Worm (Caenorhabditis elegans): Measurements from ENCODE around the gene nex-3.

nex-3 gene

DNA sequence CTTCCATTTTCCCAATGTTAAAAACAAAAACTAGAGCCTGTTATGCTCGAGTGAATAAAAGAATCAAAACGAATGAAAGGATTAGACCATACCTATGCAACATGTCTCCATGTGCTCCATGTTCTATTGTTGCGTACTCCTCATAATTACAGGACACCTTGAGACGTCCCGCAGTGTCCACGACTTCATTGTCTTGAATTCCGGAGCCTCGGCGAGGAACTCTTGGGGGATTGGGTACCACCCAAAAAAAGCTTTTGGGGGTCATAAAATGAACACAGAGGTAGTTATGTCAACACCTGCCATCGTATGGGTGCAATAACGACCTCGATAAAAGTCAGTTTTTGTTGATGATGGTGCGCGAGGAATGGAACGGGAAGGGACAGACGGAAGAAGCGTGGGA lies 13.0 kb downstream of the nex-3 start:
- no peak for TF ChIP-seq nhr-28 (tag; optimal IDR thresholded peaks at IDR 0.05)
- TF ChIP-seq tbx-2 (tag; optimal IDR thresholded peaks at IDR 0.05), result no peak
- TF ChIP-seq ceh-28 (tag; optimal IDR thresholded peaks at IDR 0.05), result no peak
- TF ChIP-seq R02D3.7 (tag; optimal IDR thresholded peaks at IDR 0.05), result no peak
- TF ChIP-seq eor-1 (tag; optimal IDR thresholded peaks at IDR 0.05), result no peak
- TF ChIP-seq aly-2 (tag; optimal IDR thresholded peaks at IDR 0.05), result no peak
- no peak for TF ChIP-seq egl-5 (tag; optimal IDR thresholded peaks at IDR 0.05)
- TF ChIP-seq nhr-67 (tag; optimal IDR thresholded peaks at IDR 0.05), result no peak
- no peak for TF ChIP-seq mdl-1 (tag; optimal IDR thresholded peaks at IDR 0.05)
- TF ChIP-seq snpc-4 (tag; optimal IDR thresholded peaks at IDR 0.05), result no peak
- no peak for TF ChIP-seq nhr-77 (tag; optimal IDR thresholded peaks at IDR 0.05)

DNA sequence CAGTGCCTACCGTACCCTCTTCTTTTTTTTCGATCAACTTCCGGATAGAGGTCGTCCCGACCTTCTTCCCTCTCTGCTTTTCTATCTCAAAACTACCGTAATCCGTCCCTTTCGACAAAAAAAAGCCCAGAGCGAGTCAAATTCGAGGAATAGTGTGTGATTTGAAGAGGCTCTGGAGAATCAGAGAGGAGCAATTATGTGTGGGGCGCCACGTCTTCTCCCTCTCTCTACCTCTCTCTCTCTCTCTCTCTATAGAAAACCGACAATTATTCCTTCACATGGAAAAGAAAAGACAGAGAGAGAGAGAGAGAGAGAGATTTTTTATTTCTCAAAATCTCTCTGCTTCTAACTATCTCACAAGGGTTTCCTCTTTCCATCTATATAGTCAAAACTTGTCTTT lies 14.7 kb downstream of the nex-3 start:
- TF ChIP-seq nhr-43 (tag; optimal IDR thresholded peaks at IDR 0.05; ENCODE audit: poor library complexity, severe bottlenecking), result no peak
- TF ChIP-seq lsy-12 (tag; optimal IDR thresholded peaks at IDR 0.05), result no peak
- no peak for TF ChIP-seq ZK546.5 (tag; optimal IDR thresholded peaks at IDR 0.05)
- TF ChIP-seq egl-27 (tag; optimal IDR thresholded peaks at IDR 0.05), result no peak
- peak; percentile 63 for TF ChIP-seq nfya-1 (tag; optimal IDR thresholded peaks at IDR 0.05; ENCODE audit: insufficient read depth)
- TF ChIP-seq nhr-25 (tag; optimal IDR thresholded peaks at IDR 0.05), result peak; percentile 15
- no peak for TF ChIP-seq fos-1 (tag; optimal IDR thresholded peaks at IDR 0.05)
- peak; percentile 40 for TF ChIP-seq nhr-23 (tag; optimal IDR thresholded peaks at IDR 0.05)
- TF ChIP-seq eor-1 (tag; optimal IDR thresholded peaks at IDR 0.05), result no peak
- no peak for TF ChIP-seq daf-12 (tag; optimal IDR thresholded peaks at IDR 0.05)

DNA sequence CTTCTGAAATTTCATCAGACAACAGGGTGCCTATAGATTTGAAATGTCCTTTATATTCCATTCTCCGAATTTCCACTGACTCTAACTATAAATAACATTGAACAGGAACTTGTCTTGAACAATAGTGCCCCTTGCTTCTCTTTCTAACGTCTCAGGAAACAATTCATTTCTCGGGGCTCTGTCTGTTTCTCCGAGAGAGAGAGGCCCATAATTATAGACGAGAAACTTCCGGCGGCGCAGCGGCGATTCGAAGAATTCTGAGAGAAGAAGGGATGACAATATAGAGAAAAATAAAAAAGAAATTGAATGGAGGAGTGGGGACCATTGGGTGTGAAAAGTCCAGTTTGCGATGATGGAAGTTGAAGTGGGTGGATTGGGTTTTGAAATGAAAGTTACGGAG lies 18.4 kb downstream of the nex-3 start:
- TF ChIP-seq nhr-23 (tag; optimal IDR thresholded peaks at IDR 0.05) (no peak), tbx-2 (tag; optimal IDR thresholded peaks at IDR 0.05) (peak; percentile 22), fkh-10 (GFP tag; optimal IDR thresholded peaks at IDR 0.05) (no peak), lin-39 (tag; optimal IDR thresholded peaks at IDR 0.05) (peak; percentile 72)

DNA sequence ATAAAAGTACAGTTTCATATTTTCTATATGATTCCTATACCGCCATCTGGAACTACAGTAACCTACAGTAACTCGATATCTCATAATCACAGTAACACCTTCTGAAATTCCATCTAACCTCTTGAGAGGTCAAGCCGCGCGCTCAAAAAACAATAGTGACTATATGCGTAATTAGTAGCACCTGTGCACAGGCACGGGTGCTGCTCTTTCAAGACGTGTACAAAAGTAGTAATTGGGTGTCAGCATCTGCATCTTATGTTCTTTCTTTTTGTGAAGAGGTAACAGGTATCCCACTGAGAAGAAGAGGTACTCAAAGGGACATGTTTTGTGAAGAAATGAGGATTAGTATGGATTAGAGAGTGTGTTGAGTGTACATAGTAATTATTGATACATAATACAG lies 19.5 kb downstream of the nex-3 start:
- TF ChIP-seq nhr-67 (tag; optimal IDR thresholded peaks at IDR 0.05), result no peak
- no peak for TF ChIP-seq ceh-16 (tag; optimal IDR thresholded peaks at IDR 0.05)
- TF ChIP-seq nhr-43 (tag; optimal IDR thresholded peaks at IDR 0.05; ENCODE audit: poor library complexity, severe bottlenecking), result no peak
- TF ChIP-seq mml-1 (tag; optimal IDR thresholded peaks at IDR 0.05), result no peak
- no peak for TF ChIP-seq tbx-2 (tag; optimal IDR thresholded peaks at IDR 0.05)
- TF ChIP-seq snpc-4 (tag; optimal IDR thresholded peaks at IDR 0.05), result no peak
- TF ChIP-seq elt-2 (tag; optimal IDR thresholded peaks at IDR 0.05), result no peak
- TF ChIP-seq nhr-25 (tag; optimal IDR thresholded peaks at IDR 0.05), result no peak
- TF ChIP-seq eor-1 (tag; optimal IDR thresholded peaks at IDR 0.05), result no peak
- TF ChIP-seq aly-2 (tag; optimal IDR thresholded peaks at IDR 0.05), result no peak
- TF ChIP-seq nhr-28 (tag; optimal IDR thresholded peaks at IDR 0.05), result no peak
- no peak for TF ChIP-seq daf-12 (tag; optimal IDR thresholded peaks at IDR 0.05)

DNA sequence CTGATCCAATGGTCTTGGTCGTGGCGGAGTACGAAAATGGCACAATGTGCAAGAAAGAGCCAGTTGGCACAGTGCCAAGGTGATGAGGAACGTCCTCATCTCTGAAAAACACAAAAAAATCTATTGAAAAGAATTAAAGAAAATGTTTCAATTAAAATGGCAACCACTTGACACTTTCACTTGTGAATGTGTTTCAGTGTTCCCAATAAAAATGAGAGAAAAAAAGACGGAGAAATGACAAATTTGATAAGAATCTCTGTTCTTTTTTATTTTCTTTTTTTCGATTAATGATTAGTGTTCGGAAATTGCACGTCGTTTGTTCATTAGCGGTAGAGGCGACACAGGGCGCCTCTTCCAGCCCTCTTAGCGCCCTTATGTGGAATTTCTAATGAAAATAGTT lies 25.4 kb downstream of the nex-3 start, which contains the start of gene ndg-4:
Gene ndg-4, minus strand, starts transcription at position 101 of the 400 bp plus-strand sequence.
- TF ChIP-seq aly-2 (tag; optimal IDR thresholded peaks at IDR 0.05) (no peak), lin-39 (tag; optimal IDR thresholded peaks at IDR 0.05) (no peak)

DNA sequence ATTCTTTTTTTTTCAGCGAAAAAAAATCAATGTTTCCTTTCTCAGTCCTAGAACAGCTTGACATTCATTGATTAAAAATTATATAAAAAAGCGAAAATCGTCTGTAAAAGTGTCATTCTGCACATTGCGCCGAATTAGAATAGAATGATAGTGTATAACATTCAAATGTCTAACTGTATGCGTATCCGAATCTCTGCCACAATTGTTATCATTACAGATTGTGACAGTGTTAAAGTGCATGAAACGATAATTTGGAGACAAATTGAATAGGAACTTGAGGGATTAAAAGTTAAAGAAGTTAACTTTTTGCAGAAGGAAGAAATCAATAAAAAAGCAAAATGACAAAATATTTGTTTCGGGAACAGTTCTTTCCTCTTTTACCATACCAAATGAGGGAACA lies 26.5 kb downstream of the nex-3 start:
- TF ChIP-seq pqm-1 (tag; optimal IDR thresholded peaks at IDR 0.05) (peak; percentile 6), elt-2 (tag; optimal IDR thresholded peaks at IDR 0.05) (peak; percentile 64), nhr-23 (tag; optimal IDR thresholded peaks at IDR 0.05) (no peak), fkh-10 (GFP tag; optimal IDR thresholded peaks at IDR 0.05) (no peak)

DNA sequence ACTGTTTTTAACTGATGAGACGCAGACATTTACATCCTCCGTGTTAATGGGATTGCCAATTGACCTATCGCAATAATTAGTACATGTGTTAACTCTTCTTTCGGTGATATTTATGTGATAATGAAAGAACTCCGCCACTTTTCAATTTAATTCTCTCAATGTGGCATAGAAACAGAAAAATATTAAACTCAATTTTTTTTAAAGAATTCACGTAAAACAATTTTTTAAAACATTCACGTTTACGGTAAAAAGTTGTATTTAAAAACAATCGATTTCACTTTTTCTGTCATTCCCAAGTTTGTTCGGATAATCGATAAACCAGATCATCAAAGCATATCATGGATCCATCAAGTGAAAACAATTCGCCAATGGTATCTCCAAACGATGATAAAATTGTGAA lies 26.9 kb downstream of the nex-3 start, which contains the start of gene mstr-2:
Gene mstr-2, plus strand, starts transcription at position 301 of the 400 bp plus-strand sequence.
- TF ChIP-seq ceh-82 (tag; optimal IDR thresholded peaks at IDR 0.05), result no peak
- no peak for TF ChIP-seq nhr-28 (tag; optimal IDR thresholded peaks at IDR 0.05)
- TF ChIP-seq zag-1 (tag; optimal IDR thresholded peaks at IDR 0.05), result no peak
- no peak for TF ChIP-seq tbx-2 (tag; optimal IDR thresholded peaks at IDR 0.05)
- no peak for TF ChIP-seq fkh-2 (tag; optimal IDR thresholded peaks at IDR 0.05)
- TF ChIP-seq fos-1 (tag; optimal IDR thresholded peaks at IDR 0.05), result no peak
- no peak for TF ChIP-seq ZK546.5 (tag; optimal IDR thresholded peaks at IDR 0.05)
